Worm (Caenorhabditis elegans): ENCODE data around the gene T22H9.1.
A peak's percentile ranks its signal among the peaks of the same experiment; 100 is the strongest.

T22H9.1 gene

DNA sequence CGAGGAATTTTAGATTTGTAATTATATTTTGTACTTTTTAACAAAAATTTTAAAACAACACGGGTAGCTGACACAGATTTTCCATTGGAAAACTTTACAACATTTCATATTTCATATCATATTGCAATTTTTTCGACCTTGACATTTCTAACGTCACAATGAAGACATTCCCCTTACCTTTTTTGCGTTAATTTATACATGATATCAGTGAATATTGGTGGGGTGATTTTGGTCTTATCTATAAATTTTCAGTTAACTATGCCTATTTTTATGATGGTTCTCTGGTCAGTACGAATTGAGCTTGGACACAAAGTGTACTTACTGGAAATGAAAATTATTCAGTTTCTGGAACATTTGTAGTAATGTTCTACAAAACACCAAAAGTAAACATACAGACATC is 24.9 kb downstream of the T22H9.1 start:
- TF ChIP-seq mcd-1 (GFP tag; IDR thresholded peaks at IDR 0.05): no peak
- no peak for TF ChIP-seq snpc-1.1 (tag; optimal IDR thresholded peaks at IDR 0.05; ENCODE audit: insufficient read depth)
- no peak for TF ChIP-seq mes-4 (tag; optimal IDR thresholded peaks at IDR 0.05)
- TF ChIP-seq nhr-80 (tag; optimal IDR thresholded peaks at IDR 0.05): peak; percentile 65
- no peak for TF ChIP-seq nhr-27 (tag; optimal IDR thresholded peaks at IDR 0.05)
- TF ChIP-seq nfyb-1 (GFP tag; IDR thresholded peaks at IDR 0.05): 0 out of 2 replicates have a peak, but pooled peaks have one; percentile 58

DNA sequence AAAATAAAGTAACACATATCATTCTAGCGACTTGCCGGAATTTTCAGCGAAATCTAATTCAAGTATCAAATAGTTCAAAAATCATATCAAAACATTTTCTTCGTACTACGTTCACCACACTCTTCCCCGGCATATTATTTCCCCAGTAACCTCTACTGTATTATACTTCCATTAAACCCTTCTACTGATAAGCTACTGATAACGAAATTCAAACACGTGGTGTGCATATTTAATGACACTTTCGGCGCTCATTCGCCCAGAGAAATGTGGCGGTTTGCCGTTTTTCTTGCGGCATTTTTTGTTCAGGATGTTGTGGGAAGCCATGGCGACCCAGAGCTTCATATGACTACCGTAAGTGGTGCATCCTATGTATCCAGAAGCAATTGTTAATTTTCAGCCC is 25.9 kb downstream of the T22H9.1 start, which contains the start of gene lipl-5:
lipl-5 (plus strand) TSS at position 259 of the 400 bp plus-strand sequence.
- no peak for TF ChIP-seq bed-2 (GFP tag; IDR thresholded peaks at IDR 0.05)
- no peak for TF ChIP-seq T07F8.4 (tag; optimal IDR thresholded peaks at IDR 0.05)
- no peak for TF ChIP-seq F49E8.2 (tag; optimal IDR thresholded peaks at IDR 0.05; ENCODE audit: insufficient read depth)
- TF ChIP-seq Y95B8A.8 (GFP tag; IDR thresholded peaks at IDR 0.05): no peak
- TF ChIP-seq nhr-80 (tag; optimal IDR thresholded peaks at IDR 0.05): peak; percentile 79
- no peak for TF ChIP-seq zfh-2 (GFP tag; conservative IDR thresholded peaks at IDR 0.05)
- TF ChIP-seq zim-3 (tag; optimal IDR thresholded peaks at IDR 0.05): no peak
- no peak for TF ChIP-seq ztf-25 (GFP tag; IDR thresholded peaks at IDR 0.05)
- no peak for TF ChIP-seq snpc-4 (GFP tag; optimal IDR thresholded peaks at IDR 0.05)
- TF ChIP-seq snpc-4 (tag; optimal IDR thresholded peaks at IDR 0.05): peak in 1 of 4 experiments; percentile 16
- TF ChIP-seq athp-1 (tag; optimal IDR thresholded peaks at IDR 0.05): no peak
- no peak for TF ChIP-seq dpl-1 (GFP tag; optimal IDR thresholded peaks at IDR 0.05)
- TF ChIP-seq bed-1 (GFP tag; IDR thresholded peaks at IDR 0.05): no peak
- TF ChIP-seq ceh-100 (GFP tag; IDR thresholded peaks at IDR 0.05): no peak
- no peak for TF ChIP-seq ceh-58 (GFP tag; IDR thresholded peaks at IDR 0.05)
- no peak for TF ChIP-seq F57C9.4 (tag; optimal IDR thresholded peaks at IDR 0.05)
- no peak for TF ChIP-seq unc-130 (GFP tag; optimal IDR thresholded peaks at IDR 0.05)
- TF ChIP-seq ztf-22 (GFP tag; optimal IDR thresholded peaks at IDR 0.05): peak; percentile 10
- no peak for TF ChIP-seq madf-3 (GFP tag; IDR thresholded peaks at IDR 0.05)
- no peak for TF ChIP-seq Y67H2A.10 (GFP tag; conservative IDR thresholded peaks at IDR 0.05)
- TF ChIP-seq nfyb-1 (GFP tag; IDR thresholded peaks at IDR 0.05): no peak
- no peak for TF ChIP-seq D2030.7 (GFP tag; IDR thresholded peaks at IDR 0.05)
- TF ChIP-seq hmg-20 (GFP tag; IDR thresholded peaks at IDR 0.05): no peak
- TF ChIP-seq cebp-1 (GFP tag; IDR thresholded peaks at IDR 0.05): no peak
- peak; percentile 26 for TF ChIP-seq cebp-1 (tag; optimal IDR thresholded peaks at IDR 0.05)

DNA sequence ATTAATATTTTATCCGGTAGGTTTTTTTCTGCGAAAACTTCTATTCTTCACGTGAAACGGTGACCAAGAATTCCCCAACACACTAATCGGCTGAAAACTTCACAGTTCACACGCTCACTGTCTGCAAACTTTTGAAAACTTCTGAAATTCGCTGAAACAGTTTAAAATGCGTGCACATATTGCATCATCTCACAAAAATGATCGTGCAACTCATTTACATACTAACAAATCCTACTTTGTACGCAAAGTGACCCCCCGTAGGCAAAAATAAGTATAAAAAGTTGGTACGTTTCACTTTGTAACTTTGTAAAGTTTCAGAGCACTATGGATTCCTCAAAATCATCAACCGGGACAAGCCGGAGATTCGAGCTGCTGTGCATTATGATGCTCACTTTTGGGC is 28.8 kb downstream of the T22H9.1 start, which contains the start of gene ZK6.6:
ZK6.6 (plus strand) TSS at position 301 of the 400 bp plus-strand sequence.
- no peak for TF ChIP-seq egl-18 (GFP tag; IDR thresholded peaks at IDR 0.05)
- no peak for TF ChIP-seq nhr-90 (tag; optimal IDR thresholded peaks at IDR 0.05)
- no peak for TF ChIP-seq Y56A3A.18 (GFP tag; IDR thresholded peaks at IDR 0.05)
- TF ChIP-seq repo-1 (tag; optimal IDR thresholded peaks at IDR 0.05): peak; percentile 13
- TF ChIP-seq B0336.3 (GFP tag; IDR thresholded peaks at IDR 0.05): 0 out of 2 replicates have a peak, but pooled peaks have one; percentile 23
- TF ChIP-seq nhr-80 (tag; optimal IDR thresholded peaks at IDR 0.05): no peak
- no peak for TF ChIP-seq D2030.7 (GFP tag; IDR thresholded peaks at IDR 0.05)

DNA sequence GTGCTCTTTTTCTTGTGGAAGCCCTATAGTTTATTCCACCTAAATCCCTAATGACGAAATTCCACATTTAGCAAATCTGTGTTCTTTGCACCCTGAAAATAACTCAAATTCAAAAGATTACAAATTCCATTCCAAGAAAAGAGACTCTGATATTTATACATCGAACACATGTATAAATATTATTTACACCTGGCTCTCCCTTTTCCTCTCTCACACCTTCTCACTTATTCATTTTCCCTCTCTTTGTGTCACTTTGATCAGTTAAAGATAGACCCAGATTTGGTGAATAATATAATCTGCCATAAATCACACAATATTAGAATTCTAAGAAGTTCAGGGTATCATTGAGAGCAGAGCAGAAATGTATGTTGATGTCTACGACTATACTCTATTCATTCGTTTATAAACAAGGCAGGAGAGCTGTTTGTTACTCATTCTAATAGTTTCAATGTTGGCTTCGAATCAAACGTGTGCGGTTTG is 32.7 kb downstream of the T22H9.1 start, which contains the start of gene nhr-254:
nhr-254 (plus strand) TSS at position 430 of the 480 bp plus-strand sequence.
- TF ChIP-seq mes-4 (tag; optimal IDR thresholded peaks at IDR 0.05) (no peak), K12H6.12 (tag; optimal IDR thresholded peaks at IDR 0.05) (no peak), ceh-27 (GFP tag; optimal IDR thresholded peaks at IDR 0.05) (no peak)

Measured in whole organism, young adult.